Worm (Caenorhabditis elegans) whole organism, L4 larva: ENCODE measurements around the gene str-5.
"Not testable (repeated sequence)": the region's sequence is repeated elsewhere in the genome, so short reads cannot be mapped to it uniquely, and the experiment has no call there.

Experiments used
- D1046.2 ChIP-seq: fragments of 200-800 bp; sonication (Bioruptor generic); IDR thresholded peaks from 2 replicates; pipeline ENCODE4 v1.3.6; 2022; ENCODE audit warnings: missing genetic modification characterization, missing compliant biosample characterization
- F10B5.3 ChIP-seq: sonication (generic microtip); optimal IDR thresholded peaks from 2 replicates; lab custom pipeline; 2016; ENCODE audit warnings: mild to moderate bottlenecking, missing genetic modification characterization, missing compliant biosample characterization
- F26F4.8 ChIP-seq: fragments of 200-800 bp; sonication (Bioruptor generic); conservative IDR thresholded peaks from 2 replicates; pipeline ENCODE4 v1.3.6; 2022; ENCODE audit warnings: missing genetic modification characterization, missing compliant biosample characterization
- F44E2.7 ChIP-seq: fragments of 200-800 bp; sonication (Bioruptor generic); IDR thresholded peaks from 2 replicates; pipeline ENCODE4 v2.1.2; 2022; ENCODE audit warnings: missing genetic modification characterization, missing compliant biosample characterization
- F49E8.2 ChIP-seq: sonication (generic microtip); optimal IDR thresholded peaks from 2 replicates; lab custom pipeline; 2016; ENCODE audit warnings: missing compliant biosample characterization, mild to moderate bottlenecking, missing genetic modification characterization, borderline replicate concordance
- Y105C5A.15 ChIP-seq: fragments of 200-800 bp; sonication (Bioruptor generic); IDR thresholded peaks from 2 replicates; pipeline ENCODE4 v1.3.6; 2022; ENCODE audit warnings: missing genetic modification characterization, missing compliant biosample characterization
- Y48G9A.11 ChIP-seq: fragments of 200-800 bp; sonication (Bioruptor generic); IDR thresholded peaks from 2 replicates; pipeline ENCODE4 v1.3.6; 2022; ENCODE audit warnings: missing genetic modification reagents, missing genetic modification characterization, missing compliant biosample characterization
- ZK337.2 ChIP-seq: fragments of 200-800 bp; sonication (Bioruptor generic); IDR thresholded peaks from 2 replicates; pipeline ENCODE4 v1.3.6; 2022; ENCODE audit warnings: missing genetic modification reagents, missing genetic modification characterization, missing compliant biosample characterization
- aha-1 ChIP-seq: fragments of 150-350 bp; peaks from one replicate; lab custom pipeline; 2014; ENCODE audit warnings: missing biosample characterization, missing genetic modification characterization
- arid-1 ChIP-seq: fragments of 200-800 bp; sonication (Bioruptor generic); conservative IDR thresholded peaks from 2 replicates; pipeline ENCODE4 v1.3.6; 2022; ENCODE audit warnings: missing genetic modification reagents, missing genetic modification characterization, missing compliant biosample characterization
- attf-4 ChIP-seq: sonication (generic microtip); optimal IDR thresholded peaks from 3 replicates; lab custom pipeline; 2017; ENCODE audit warnings: missing biosample characterization, missing genetic modification characterization
- ceh-20 ChIP-seq: fragments of 200-800 bp; sonication (Bioruptor generic); IDR thresholded peaks from 2 replicates; pipeline ENCODE4 v1.3.6; 2022; ENCODE audit warnings: missing genetic modification reagents, missing genetic modification characterization, missing compliant biosample characterization
- ceh-44 ChIP-seq: fragments of 200-800 bp; sonication (Bioruptor generic); IDR thresholded peaks from 2 replicates; pipeline ENCODE4 v1.3.6; 2022; ENCODE audit warnings: missing genetic modification reagents, missing genetic modification characterization, missing compliant biosample characterization
- ceh-82 ChIP-seq: sonication (generic microtip); optimal IDR thresholded peaks from 2 replicates; lab custom pipeline; 2017; ENCODE audit warnings: missing biosample characterization, missing genetic modification characterization
- cey-2 ChIP-seq: sonication (generic microtip); optimal IDR thresholded peaks from 3 replicates; lab custom pipeline; 2017; ENCODE audit warnings: missing genetic modification characterization, mild to moderate bottlenecking, missing compliant biosample characterization, antibody characterized with exemption, borderline replicate concordance; ENCODE audit not compliant: insufficient read depth
- ctbp-1 ChIP-seq: fragments of 200-800 bp; sonication (Bioruptor generic); IDR thresholded peaks from 2 replicates; pipeline ENCODE4 v1.3.6; 2022; ENCODE audit warnings: missing genetic modification reagents, missing genetic modification characterization, missing compliant biosample characterization
- daf-16 ChIP-seq, 3 experiments: sonication (generic microtip); optimal IDR thresholded peaks; 2 replicates each; lab custom pipeline; 2016 to 2017; ENCODE audit warnings: missing genetic modification characterization in 3 of 3, missing genetic modification reagents in 3 of 3, mild to moderate bottlenecking in 2 of 3, missing compliant biosample characterization in 2 of 3, missing biosample characterization in 1 of 3, moderate library complexity in 1 of 3
- dmd-8 ChIP-seq: fragments of 200-800 bp; sonication (Bioruptor generic); IDR thresholded peaks from 2 replicates; pipeline ENCODE4 v1.3.6; 2022; ENCODE audit warnings: missing genetic modification characterization, missing compliant biosample characterization
- dmd-9 ChIP-seq: fragments of 200-800 bp; sonication (Bioruptor generic); IDR thresholded peaks from 2 replicates; pipeline ENCODE4 v1.3.6; 2022; ENCODE audit warnings: missing genetic modification reagents, missing genetic modification characterization, missing compliant biosample characterization
- dpl-1 ChIP-seq: fragments of 150-350 bp; optimal IDR thresholded peaks from 2 replicates; lab custom pipeline; 2014; ENCODE audit warnings: missing biosample characterization, missing genetic modification reagents, missing genetic modification characterization
- fkh-10 ChIP-seq: fragments of 150-350 bp; optimal IDR thresholded peaks from 2 replicates; lab custom pipeline; 2014; ENCODE audit warnings: missing biosample characterization, missing genetic modification reagents, missing genetic modification characterization
- gei-8 ChIP-seq: fragments of 200-800 bp; sonication (Bioruptor generic); optimal IDR thresholded peaks from 2 replicates; lab custom pipeline; 2018; ENCODE audit warnings: mild to moderate bottlenecking, missing genetic modification characterization, missing compliant biosample characterization
- hlh-11 ChIP-seq: fragments of 200-800 bp; sonication (Bioruptor generic); optimal IDR thresholded peaks from 2 replicates; lab custom pipeline; 2018; ENCODE audit warnings: mild to moderate bottlenecking, missing genetic modification characterization, missing compliant biosample characterization
- lim-7 ChIP-seq: fragments of 200-800 bp; sonication (Bioruptor generic); IDR thresholded peaks from 2 replicates; pipeline ENCODE4 v1.3.6; 2022; ENCODE audit warnings: missing genetic modification characterization, missing compliant biosample characterization
- lin-1 ChIP-seq: fragments of 200-800 bp; sonication (Bioruptor generic); IDR thresholded peaks from 2 replicates; pipeline ENCODE4 v1.3.6; 2022; ENCODE audit warnings: missing genetic modification reagents, missing genetic modification characterization, missing compliant biosample characterization
- lin-29 ChIP-seq: fragments of 200-800 bp; sonication (Bioruptor generic); IDR thresholded peaks from 2 replicates; pipeline ENCODE4 v1.3.6; 2022; ENCODE audit warnings: missing genetic modification reagents, missing genetic modification characterization, missing compliant biosample characterization
- lin-38 ChIP-seq: fragments of 200-800 bp; sonication (Bioruptor generic); IDR thresholded peaks from 2 replicates; pipeline ENCODE4 v1.3.6; 2022; ENCODE audit warnings: missing genetic modification reagents, missing genetic modification characterization, missing compliant biosample characterization
- madf-9 ChIP-seq: fragments of 200-800 bp; sonication (Bioruptor generic); conservative IDR thresholded peaks from 2 replicates; pipeline ENCODE4 v1.3.6; 2022; ENCODE audit warnings: missing genetic modification reagents, missing genetic modification characterization, missing compliant biosample characterization
- mdl-1 ChIP-seq, 2 experiments: fragments of 150-350 bp in 1 of 2; sonication (generic microtip) in 1 of 2; optimal IDR thresholded peaks; 2 replicates each; lab custom pipeline; 2014 to 2017; ENCODE audit warnings: missing biosample characterization in 2 of 2, missing genetic modification characterization in 2 of 2
- mdt-29 ChIP-seq: fragments of 200-800 bp; sonication (Bioruptor generic); IDR thresholded peaks from 2 replicates; pipeline ENCODE4 v1.3.6; 2022; ENCODE audit warnings: missing genetic modification reagents, missing genetic modification characterization, missing compliant biosample characterization
- mes-2 ChIP-seq: sonication (generic microtip); optimal IDR thresholded peaks from 2 replicates; lab custom pipeline; 2016; ENCODE audit warnings: missing genotype, mild to moderate bottlenecking, missing genetic modification characterization, missing compliant biosample characterization; ENCODE audit not compliant: poor library complexity, severe bottlenecking
- nhr-102 ChIP-seq: sonication (generic microtip); optimal IDR thresholded peaks from 2 replicates; lab custom pipeline; 2016; ENCODE audit warnings: mild to moderate bottlenecking, missing genetic modification characterization, moderate library complexity, missing compliant biosample characterization
- nhr-41 ChIP-seq: fragments of 200-800 bp; sonication (Bioruptor generic); IDR thresholded peaks from 2 replicates; pipeline ENCODE4 v1.3.6; 2022; ENCODE audit warnings: missing genetic modification reagents, missing genetic modification characterization, missing compliant biosample characterization
- nhr-48 ChIP-seq: sonication (generic microtip); optimal IDR thresholded peaks from 2 replicates; lab custom pipeline; 2016; ENCODE audit warnings: mild to moderate bottlenecking, missing genetic modification characterization, missing compliant biosample characterization
- nhr-77 ChIP-seq: fragments of 150-350 bp; optimal IDR thresholded peaks from 2 replicates; lab custom pipeline; 2014; ENCODE audit warnings: missing biosample characterization, missing genetic modification characterization
- pha-4 ChIP-seq, 2 experiments: fragments of 150-350 bp in 1 of 2; fragments of 200-800 bp in 1 of 2; sonication (Bioruptor generic) in 1 of 2; IDR thresholded peaks in 1 of 2; optimal IDR thresholded peaks in 1 of 2; 2 replicates each; pipeline versions ENCODE4 v1.3.6 to Lab custom; 2014 to 2022; ENCODE audit warnings: missing genetic modification characterization in 2 of 2, missing genetic modification reagents in 2 of 2, missing biosample characterization in 1 of 2, missing compliant biosample characterization in 1 of 2
- php-3 ChIP-seq: fragments of 200-800 bp; sonication (Bioruptor generic); IDR thresholded peaks from 2 replicates; pipeline ENCODE4 v1.3.6; 2022; ENCODE audit warnings: missing genetic modification reagents, missing genetic modification characterization, missing compliant biosample characterization
- pqm-1 ChIP-seq: sonication (generic microtip); optimal IDR thresholded peaks from 2 replicates; lab custom pipeline; 2017; ENCODE audit warnings: missing biosample characterization, missing genetic modification characterization
- saeg-2 ChIP-seq: fragments of 200-800 bp; sonication (Bioruptor generic); IDR thresholded peaks from 2 replicates; pipeline ENCODE4 v1.3.6; 2022; ENCODE audit warnings: missing genetic modification reagents, missing genetic modification characterization, missing compliant biosample characterization
- sdz-12 ChIP-seq: fragments of 200-800 bp; sonication (Bioruptor generic); optimal IDR thresholded peaks from 2 replicates; lab custom pipeline; 2018; ENCODE audit warnings: mild to moderate bottlenecking, missing genetic modification characterization, missing compliant biosample characterization
- skn-1 ChIP-seq: fragments of 150-350 bp; optimal IDR thresholded peaks from 2 replicates; lab custom pipeline; 2014; ENCODE audit warnings: missing biosample characterization, missing genetic modification characterization
- snpc-1.2 ChIP-seq: fragments of 200-800 bp; sonication (Bioruptor generic); IDR thresholded peaks from 2 replicates; pipeline ENCODE4 v1.3.6; 2022; ENCODE audit warnings: missing genetic modification reagents, missing genetic modification characterization, missing compliant biosample characterization
- snpc-4 ChIP-seq: fragments of 150-350 bp; optimal IDR thresholded peaks from 2 replicates; lab custom pipeline; 2014; ENCODE audit warnings: missing biosample characterization, missing genetic modification characterization
- unc-39 ChIP-seq: sonication (generic microtip); optimal IDR thresholded peaks from 2 replicates; lab custom pipeline; 2017; ENCODE audit warnings: missing biosample characterization, missing genetic modification characterization
- vab-7 ChIP-seq: fragments of 200-800 bp; sonication (Bioruptor generic); IDR thresholded peaks from 2 replicates; pipeline ENCODE4 v1.3.6; 2022; ENCODE audit warnings: missing genetic modification reagents, missing genetic modification characterization, missing compliant biosample characterization
- zfp-3 ChIP-seq: fragments of 200-800 bp; sonication (Bioruptor generic); conservative IDR thresholded peaks from 2 replicates; pipeline ENCODE4 v1.3.6; 2022; ENCODE audit warnings: missing genetic modification reagents, missing genetic modification characterization, missing compliant biosample characterization
- zip-11 ChIP-seq: fragments of 200-800 bp; sonication (Bioruptor generic); IDR thresholded peaks from 2 replicates; pipeline ENCODE4 v1.3.6; 2022; ENCODE audit warnings: missing genetic modification characterization, missing compliant biosample characterization
- zip-2 ChIP-seq: fragments of 150-350 bp; optimal IDR thresholded peaks from 2 replicates; lab custom pipeline; 2014; ENCODE audit warnings: missing biosample characterization, missing genetic modification characterization

The str-5 gene

DNA sequence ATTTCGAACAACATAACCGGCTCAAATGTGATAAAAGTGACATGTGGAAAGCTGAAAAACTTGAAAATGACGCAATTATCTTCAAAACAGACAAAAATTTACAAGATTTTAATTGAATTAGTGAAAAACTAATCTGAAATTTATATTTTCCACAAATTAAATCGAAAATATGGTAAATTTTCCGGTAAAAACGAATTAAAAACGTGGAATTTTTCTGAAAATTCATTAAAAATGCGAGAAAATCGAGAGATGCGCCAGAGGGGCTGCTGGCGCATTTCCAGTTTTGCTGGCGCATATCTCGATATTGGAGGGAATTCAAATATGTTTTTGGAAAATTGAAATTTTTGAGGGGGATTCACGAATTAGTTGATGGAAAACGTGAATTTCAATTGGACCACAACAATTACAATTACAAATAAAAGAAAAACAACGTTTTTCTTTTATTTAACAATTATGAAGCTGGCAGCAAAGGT is 13.1 kb downstream of the str-5 start, which contains the start of the genes haf-3 and F57A10.2 (continued):
- TF ChIP-seq ctbp-1 (GFP tag; lab: Robert Waterston, UW) (peak; percentile 80; the same call in 1 of the 2 replicates), mes-2 (peak; percentile 93), D1046.2 (GFP tag; lab: Robert Waterston, UW) (0 out of 2 replicates have a peak, but pooled peaks have one; percentile 36), hlh-11 (tag; lab: Kevin White, UChicago) (peak; percentile 82), daf-16 (GFP tag; optimal IDR thresholded peaks at IDR 0.05; lab: Kevin White, UChicago) (peak in 1 of 2 experiments; percentile 58), daf-16 (tag; optimal IDR thresholded peaks at IDR 0.05; lab: Kevin White, UChicago) (peak; percentile 42), gei-8 (GFP tag; lab: Kevin White, UChicago) (no peak), cey-2 (tag; lab: Kevin White, UChicago) (no peak), nhr-102 (tag; lab: Kevin White, UChicago) (peak; percentile 92), attf-4 (tag; lab: Kevin White, UChicago) (no peak), skn-1 (no peak), zfp-3 (peak; percentile 63; the same call in 1 of the 2 replicates), pha-4 (GFP tag; IDR thresholded peaks at IDR 0.05; lab: Robert Waterston, UW) (peak; percentile 73), pha-4 (tag; optimal IDR thresholded peaks at IDR 0.05; lab: Kevin White, UChicago) (peak; percentile 46), ceh-82 (tag; lab: Kevin White, UChicago) (no peak), mdl-1 (tag; optimal IDR thresholded peaks at IDR 0.05; lab: Kevin White, UChicago) (peak in 1 of 2 experiments; percentile 21), mdt-29 (GFP tag; lab: Robert Waterston, UW) (no peak), lin-29 (GFP tag; lab: Robert Waterston, UW) (peak; percentile 62; the same call in 1 of the 2 replicates), dpl-1 (peak; percentile 99), lin-1 (peak; percentile 55; the same call in 1 of the 2 replicates), madf-9 (GFP tag; lab: Robert Waterston, UW) (peak; percentile 56; the same call in 1 of the 2 replicates), unc-39 (tag; lab: Kevin White, UChicago) (no peak), nhr-77 (peak; percentile 90), aha-1 (peak; percentile 76), sdz-12 (no peak), vab-7 (GFP tag; lab: Robert Waterston, UW) (peak; percentile 43; the same call in 1 of the 2 replicates), nhr-48 (tag; lab: Kevin White, UChicago) (peak; percentile 75), ceh-44 (GFP tag; lab: Robert Waterston, UW) (no peak), lin-38 (GFP tag; lab: Robert Waterston, UW) (peak; percentile 90), pqm-1 (tag; lab: Kevin White, UChicago) (no peak), fkh-10 (GFP tag; lab: Kevin White, UChicago) (peak; percentile 79), zip-2 (peak; percentile 76), snpc-4 (peak; percentile 34), F10B5.3 (tag; lab: Kevin White, UChicago) (peak; percentile 71)

ce11 chrV:15767385-15767784 is 14.3 kb downstream of the str-5 start:
- TF ChIP-seq nhr-41 (peak; percentile 85), php-3 (GFP tag; lab: Robert Waterston, UW) (peak; percentile 72), F49E8.2 (tag; lab: Kevin White, UChicago) (peak; percentile 12), dmd-9 (0 out of 2 replicates have a peak, but pooled peaks have one; percentile 53), ctbp-1 (GFP tag; lab: Robert Waterston, UW) (peak; percentile 80), Y105C5A.15 (GFP tag; lab: Robert Waterston, UW) (peak; percentile 71; the same call in 1 of the 2 replicates), ZK337.2 (GFP tag; lab: Robert Waterston, UW) (0 out of 2 replicates have a peak, but pooled peaks have one; percentile 13), F26F4.8 (peak; percentile 95), mdt-29 (GFP tag; lab: Robert Waterston, UW) (peak; percentile 80), dmd-8 (GFP tag; lab: Robert Waterston, UW) (peak; percentile 94), snpc-1.2 (GFP tag; lab: Robert Waterston, UW) (peak; percentile 86), ceh-20 (peak; percentile 52; the same call in 1 of the 2 replicates), ceh-44 (GFP tag; lab: Robert Waterston, UW) (peak; percentile 68; the same call in 1 of the 2 replicates), Y48G9A.11 (peak; percentile 75), zip-11 (GFP tag; lab: Robert Waterston, UW) (0 out of 2 replicates have a peak, but pooled peaks have one; percentile 35), lim-7 (GFP tag; lab: Robert Waterston, UW) (peak; percentile 95), saeg-2 (peak; percentile 68; the same call in 1 of the 2 replicates), F44E2.7 (GFP tag; lab: Robert Waterston, UW) (peak; percentile 71; the same call in 1 of the 2 replicates), arid-1 (peak; percentile 89), pha-4 (GFP tag; IDR thresholded peaks at IDR 0.05; lab: Robert Waterston, UW) (peak; percentile 84), vab-7 (GFP tag; lab: Robert Waterston, UW) (peak; percentile 77)
- TF ChIP-seq pha-4 (tag; optimal IDR thresholded peaks at IDR 0.05; lab: Kevin White, UChicago) = not testable (repeated sequence)
